Worm (Caenorhabditis elegans): Measurements from ENCODE around the gene B0001.5.

ce11 chrIV:12131308-12132072 lies 11.6 kb downstream of the B0001.5 start:
- TF ChIP-seq peb-1 (tag; optimal IDR thresholded peaks at IDR 0.05): no peak
- TF ChIP-seq unc-62 (GFP tag; optimal IDR thresholded peaks at IDR 0.05): no peak

All from whole organism, L2 larva.